Worm (Caenorhabditis elegans) whole organism, young adult: ENCODE results near the gene col-129.
A peak's percentile ranks its signal among the peaks of the same experiment; 100 is the strongest.

ENCODE experiments used
- B0019.2 ChIP-seq: fragments of 200-800 bp; sonication (Bioruptor generic); conservative IDR thresholded peaks from 2 replicates; pipeline ENCODE4 v1.3.6; 2022; ENCODE audit warnings: missing genetic modification reagents, missing genetic modification characterization, missing compliant biosample characterization
- B0336.3 ChIP-seq: fragments of 200-800 bp; sonication (Bioruptor generic); IDR thresholded peaks from 2 replicates; pipeline ENCODE4 v1.3.6; 2022; ENCODE audit warnings: missing genetic modification characterization, missing compliant biosample characterization
- C06A6.2 ChIP-seq: fragments of 200-800 bp; sonication (Bioruptor generic); conservative IDR thresholded peaks from 2 replicates; pipeline ENCODE4 v1.3.6; 2022; ENCODE audit warnings: missing genetic modification characterization, missing compliant biosample characterization
- F37B4.10 ChIP-seq: fragments of 200-800 bp; sonication (Bioruptor generic); IDR thresholded peaks from 2 replicates; pipeline ENCODE4 v1.3.6; 2022; ENCODE audit warnings: missing genetic modification characterization, missing compliant biosample characterization
- F55B11.4 ChIP-seq: sonication (generic microtip); optimal IDR thresholded peaks from 2 replicates; lab custom pipeline; 2016; ENCODE audit warnings: missing compliant biosample characterization, missing genetic modification characterization, borderline replicate concordance; ENCODE audit not compliant: insufficient read depth
- K12H6.12 ChIP-seq: fragments of 200-800 bp; sonication (Bioruptor generic); optimal IDR thresholded peaks from 2 replicates; lab custom pipeline; 2018; ENCODE audit warnings: mild to moderate bottlenecking, missing genetic modification characterization, missing compliant biosample characterization
- ZK185.1 ChIP-seq: sonication (generic microtip); optimal IDR thresholded peaks from 2 replicates; lab custom pipeline; 2016; ENCODE audit warnings: mild to moderate bottlenecking, missing genetic modification characterization, missing compliant biosample characterization; ENCODE audit not compliant: poor library complexity, severe bottlenecking
- ama-1 ChIP-seq, 3 experiments: fragments of 150-350 bp in 1 of 3; sonication (generic microtip) in 2 of 3; optimal IDR thresholded peaks; 2 replicates each; lab custom pipeline; 2014 to 2018; ENCODE audit warnings: missing biosample characterization in 2 of 3, missing genetic modification characterization in 2 of 3, missing genetic modification reagents in 2 of 3
- attf-6 ChIP-seq: fragments of 200-800 bp; sonication (Bioruptor generic); IDR thresholded peaks from 2 replicates; pipeline ENCODE4 v1.3.6; 2022; ENCODE audit warnings: missing genetic modification reagents, missing genetic modification characterization, missing compliant biosample characterization
- bed-1 ChIP-seq: fragments of 200-800 bp; sonication (Bioruptor generic); IDR thresholded peaks from 2 replicates; pipeline ENCODE4 v1.3.6; 2022; ENCODE audit warnings: missing genetic modification reagents, missing genetic modification characterization, missing compliant biosample characterization
- cebp-1 ChIP-seq, 2 experiments: fragments of 200-800 bp in 1 of 2; sonication (Bioruptor generic) in 1 of 2; sonication (generic microtip) in 1 of 2; IDR thresholded peaks in 1 of 2; optimal IDR thresholded peaks in 1 of 2; 2 replicates each; pipeline versions ENCODE4 v1.3.6 to Lab custom; 2017 to 2022; ENCODE audit warnings: missing compliant biosample characterization in 2 of 2, missing genetic modification characterization in 2 of 2, mild to moderate bottlenecking in 1 of 2, missing genetic modification reagents in 1 of 2, moderate library complexity in 1 of 2
- cebp-2 ChIP-seq: fragments of 200-800 bp; sonication (Bioruptor generic); IDR thresholded peaks from 2 replicates; pipeline ENCODE4 v1.3.6; 2022; ENCODE audit warnings: missing genetic modification characterization, missing compliant biosample characterization
- dox-1 ChIP-seq: fragments of 200-800 bp; sonication (Bioruptor generic); IDR thresholded peaks from 2 replicates; pipeline ENCODE4 v1.3.6; 2022; ENCODE audit warnings: missing genetic modification reagents, missing genetic modification characterization, missing compliant biosample characterization
- egl-44 ChIP-seq: fragments of 200-800 bp; sonication (Bioruptor generic); IDR thresholded peaks from 2 replicates; pipeline ENCODE4 v1.3.6; 2022; ENCODE audit warnings: missing genetic modification reagents, missing genetic modification characterization, missing compliant biosample characterization
- hlh-26 ChIP-seq: fragments of 200-800 bp; sonication (Bioruptor generic); conservative IDR thresholded peaks from 2 replicates; pipeline ENCODE4 v1.3.6; 2022; ENCODE audit warnings: missing genetic modification reagents, missing genetic modification characterization, missing compliant biosample characterization
- hmg-1.2 ChIP-seq: fragments of 200-800 bp; sonication (Bioruptor generic); IDR thresholded peaks from 2 replicates; pipeline ENCODE4 v1.3.6; 2022; ENCODE audit warnings: missing genetic modification reagents, missing genetic modification characterization, missing compliant biosample characterization
- lin-35 ChIP-seq, 3 experiments: fragments of 150-350 bp in 2 of 3; sonication (generic microtip) in 1 of 3; optimal IDR thresholded peaks; 2 replicates each; lab custom pipeline; 2014 to 2018; ENCODE audit warnings: missing biosample characterization in 3 of 3, missing genetic modification characterization in 3 of 3, missing genetic modification reagents in 3 of 3
- lin-40 ChIP-seq: sonication (generic microtip); optimal IDR thresholded peaks from 2 replicates; lab custom pipeline; 2016; ENCODE audit warnings: missing genetic modification characterization, mild to moderate bottlenecking, missing compliant biosample characterization, missing genotype, missing genetic modification reagents
- lsl-1 ChIP-seq: fragments of 200-800 bp; sonication (Bioruptor generic); optimal IDR thresholded peaks from 2 replicates; lab custom pipeline; 2018; ENCODE audit warnings: mild to moderate bottlenecking, missing genetic modification characterization, moderate library complexity, missing compliant biosample characterization
- madf-10 ChIP-seq: sonication (generic microtip); optimal IDR thresholded peaks from 2 replicates; lab custom pipeline; 2016; ENCODE audit warnings: mild to moderate bottlenecking, missing genetic modification characterization, missing compliant biosample characterization
- madf-3 ChIP-seq: fragments of 200-800 bp; sonication (Bioruptor generic); IDR thresholded peaks from 2 replicates; pipeline ENCODE4 v1.3.6; 2022; ENCODE audit warnings: missing genetic modification reagents, missing genetic modification characterization, missing compliant biosample characterization
- mel-28 ChIP-seq: sonication (generic microtip); optimal IDR thresholded peaks from 2 replicates; lab custom pipeline; 2016; ENCODE audit warnings: borderline replicate concordance, mild to moderate bottlenecking, missing genetic modification characterization, missing compliant biosample characterization
- nhr-179 ChIP-seq: sonication (generic microtip); optimal IDR thresholded peaks from 2 replicates; lab custom pipeline; 2016; ENCODE audit warnings: mild to moderate bottlenecking, missing genetic modification characterization, missing compliant biosample characterization
- nhr-80 ChIP-seq: sonication (generic microtip); optimal IDR thresholded peaks from 2 replicates; lab custom pipeline; 2016; ENCODE audit warnings: missing genetic modification characterization, missing compliant biosample characterization
- pbrm-1 ChIP-seq: fragments of 200-800 bp; sonication (Bioruptor generic); IDR thresholded peaks from 2 replicates; pipeline ENCODE4 v1.3.6; 2022; ENCODE audit warnings: missing genetic modification reagents, missing genetic modification characterization, missing compliant biosample characterization
- rec-8 ChIP-seq, 2 experiments: sonication (generic microtip); optimal IDR thresholded peaks; 2 replicates each; lab custom pipeline; 2016; ENCODE audit warnings: mild to moderate bottlenecking in 2 of 2, missing genetic modification characterization in 2 of 2, missing genetic modification reagents in 2 of 2, missing genotype in 2 of 2, missing biosample characterization in 1 of 2, missing compliant biosample characterization in 1 of 2, moderate library complexity in 1 of 2
- rpc-1 ChIP-seq, 2 experiments: fragments of 150-350 bp in 1 of 2; sonication (generic microtip) in 1 of 2; optimal IDR thresholded peaks; 2 replicates each; lab custom pipeline; 2014 to 2018; ENCODE audit warnings: missing biosample characterization in 1 of 2, missing genetic modification characterization in 1 of 2, missing genetic modification reagents in 1 of 2, missing genotype in 1 of 2
- sdz-38 ChIP-seq: sonication (generic microtip); optimal IDR thresholded peaks from 2 replicates; lab custom pipeline; 2016; ENCODE audit warnings: missing genotype, missing genetic modification characterization, missing compliant biosample characterization
- snpc-1.1 ChIP-seq: sonication (generic microtip); optimal IDR thresholded peaks from 2 replicates; lab custom pipeline; 2017; ENCODE audit warnings: missing genetic modification characterization, mild to moderate bottlenecking, missing compliant biosample characterization, antibody characterized with exemption, moderate library complexity, missing genotype, missing genetic modification reagents; ENCODE audit not compliant: insufficient read depth
- snpc-4 ChIP-seq, 5 experiments: fragments of 150-350 bp in 1 of 5; sonication (generic microtip) in 4 of 5; optimal IDR thresholded peaks; 2 replicates each; lab custom pipeline; 2014 to 2018; ENCODE audit warnings: missing genetic modification characterization in 5 of 5, missing biosample characterization in 3 of 5, antibody characterized with exemption in 2 of 5, mild to moderate bottlenecking in 2 of 5, missing compliant biosample characterization in 2 of 5, missing genotype in 2 of 5, moderate library complexity in 2 of 5, missing genetic modification reagents in 1 of 5
- sptf-2 ChIP-seq: fragments of 200-800 bp; sonication (Bioruptor generic); optimal IDR thresholded peaks from 2 replicates; lab custom pipeline; 2018; ENCODE audit warnings: mild to moderate bottlenecking, missing genetic modification characterization, missing compliant biosample characterization
- unc-130 ChIP-seq: sonication (generic microtip); optimal IDR thresholded peaks from 2 replicates; lab custom pipeline; 2016; ENCODE audit warnings: missing genetic modification reagents, missing genetic modification characterization, missing compliant biosample characterization
- ztf-3 ChIP-seq: fragments of 200-800 bp; sonication (Bioruptor generic); optimal IDR thresholded peaks from 2 replicates; lab custom pipeline; 2018; ENCODE audit warnings: mild to moderate bottlenecking, missing genetic modification characterization, missing compliant biosample characterization

Gene col-129

DNA sequence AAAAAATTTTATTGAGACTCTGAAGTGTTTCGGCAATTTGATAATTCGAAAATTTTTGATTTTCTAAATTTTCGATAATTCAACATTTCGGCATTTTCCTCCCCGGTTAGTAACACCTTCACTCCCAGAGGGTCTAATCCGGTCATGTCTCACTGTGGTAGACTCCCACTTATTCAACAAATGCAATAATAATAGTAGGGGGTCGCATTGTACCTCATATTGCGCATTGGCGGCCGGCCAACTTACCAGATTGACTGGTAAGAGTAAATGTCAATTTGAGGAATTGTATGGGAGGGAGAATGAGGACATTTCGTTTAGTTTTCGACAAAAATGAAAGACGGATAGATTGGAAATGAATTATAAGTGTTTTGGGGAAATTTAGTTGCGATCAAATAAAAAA lies 23.5 kb upstream of the col-129 start:
- TF ChIP-seq F55B11.4 (tag; lab: Kevin White, UChicago) (no peak), F37B4.10 (GFP tag; lab: Robert Waterston, UW) (no peak), B0019.2 (GFP tag; lab: Robert Waterston, UW) (no peak), unc-130 (GFP tag; lab: Kevin White, UChicago) (no peak), nhr-179 (tag; lab: Kevin White, UChicago) (no peak), egl-44 (GFP tag; lab: Robert Waterston, UW) (no peak), sptf-2 (no peak), attf-6 (GFP tag; lab: Robert Waterston, UW) (no peak), madf-3 (GFP tag; lab: Robert Waterston, UW) (no peak), lin-40 (tag; lab: Kevin White, UChicago) (no peak), bed-1 (GFP tag; lab: Robert Waterston, UW) (no peak), nhr-80 (tag; lab: Kevin White, UChicago) (no peak), rpc-1 (optimal IDR thresholded peaks at IDR 0.05; lab: Kevin White, UChicago) (no peak), rpc-1 (tag; optimal IDR thresholded peaks at IDR 0.05; lab: Kevin White, UChicago) (no peak), C06A6.2 (GFP tag; lab: Robert Waterston, UW) (no peak), ama-1 (optimal IDR thresholded peaks at IDR 0.05; lab: Kevin White, UChicago) (no peak), ama-1 (GFP tag; optimal IDR thresholded peaks at IDR 0.05; lab: Kevin White, UChicago) (no peak), sdz-38 (tag; lab: Kevin White, UChicago) (no peak), ztf-3 (GFP tag; lab: Kevin White, UChicago) (no peak), ZK185.1 (no peak), madf-10 (no peak), lin-35 (GFP tag; optimal IDR thresholded peaks at IDR 0.05; lab: Kevin White, UChicago) (no peak)

DNA sequence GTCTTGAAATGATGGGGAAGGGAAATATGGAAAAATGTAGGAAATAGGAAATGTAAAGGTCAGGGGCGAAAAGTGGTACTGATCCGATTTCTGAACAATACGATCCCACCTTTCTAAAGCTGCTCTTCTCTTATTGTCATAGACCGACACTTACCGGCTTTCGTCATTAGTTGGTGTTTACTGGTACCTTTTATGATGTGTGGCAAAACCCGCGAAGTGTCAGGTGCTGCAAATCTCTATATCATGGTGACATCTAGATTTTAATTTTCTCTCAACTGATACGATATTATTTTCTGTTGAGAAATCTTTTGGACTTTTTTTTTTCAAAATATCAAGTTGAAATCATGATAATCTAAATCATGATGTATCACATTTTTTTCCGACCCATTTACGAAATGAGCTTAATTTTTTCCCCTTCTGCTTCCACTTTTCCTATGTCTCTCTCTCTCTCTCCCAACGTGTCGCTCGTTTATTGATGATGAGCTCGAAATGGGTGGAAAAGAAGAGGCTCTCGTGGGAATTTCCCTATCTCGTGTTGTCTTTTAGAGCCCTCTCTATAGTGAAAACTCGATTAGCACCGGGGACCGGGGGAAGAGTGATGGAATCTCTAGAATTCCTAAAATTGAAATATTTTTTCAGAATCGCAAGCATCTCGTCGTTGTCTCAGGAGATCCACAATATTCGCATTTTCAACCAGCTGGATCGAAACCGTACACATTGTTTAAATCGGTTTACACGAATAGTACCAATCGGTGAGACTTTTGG lies 21.3 kb upstream of the col-129 start:
- TF ChIP-seq snpc-1.1 (tag; lab: Kevin White, UChicago): peak; percentile 45
- TF ChIP-seq snpc-4 (GFP tag; optimal IDR thresholded peaks at IDR 0.05; lab: Kevin White, UChicago): peak; percentile 19
- peak in 2 of 4 experiments; percentile 44 to 69 for TF ChIP-seq snpc-4 (tag; optimal IDR thresholded peaks at IDR 0.05; lab: Kevin White, UChicago)
- TF ChIP-seq B0336.3 (GFP tag; lab: Robert Waterston, UW): no peak

DNA sequence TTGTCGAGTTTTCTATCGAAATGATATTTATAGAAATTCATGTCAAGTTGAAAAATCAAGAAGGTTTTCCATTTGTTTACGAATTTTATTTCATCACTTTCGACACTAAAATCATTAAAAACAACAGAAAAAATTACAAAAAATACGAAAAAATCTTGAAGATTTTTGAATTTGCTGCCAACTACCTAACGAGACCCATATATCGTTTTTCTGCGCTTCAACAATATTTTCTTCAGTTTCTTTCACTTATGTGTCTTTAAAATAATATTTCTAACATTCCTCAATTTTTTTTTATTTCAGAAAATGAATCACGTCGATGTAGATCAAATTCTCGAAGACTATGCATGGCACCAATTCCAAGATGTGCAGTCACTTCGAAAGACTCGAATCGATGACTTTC lies 19.0 kb upstream of the col-129 start, which contains the start of gene lin-24:
lin-24 (plus strand) TSS at position 301 of the 400 bp plus-strand sequence.
- TF ChIP-seq rec-8 (tag; optimal IDR thresholded peaks at IDR 0.05; lab: Kevin White, UChicago) (no peak), attf-6 (GFP tag; lab: Robert Waterston, UW) (no peak), lsl-1 (GFP tag; lab: Kevin White, UChicago) (no peak), pbrm-1 (no peak), lin-35 (GFP tag; optimal IDR thresholded peaks at IDR 0.05; lab: Kevin White, UChicago) (no peak), dox-1 (GFP tag; lab: Robert Waterston, UW) (no peak), K12H6.12 (tag; lab: Kevin White, UChicago) (no peak), hlh-26 (GFP tag; lab: Robert Waterston, UW) (no peak), hmg-1.2 (GFP tag; lab: Robert Waterston, UW) (no peak)
- TF ChIP-seq, all 124 proteins: peak for 0

DNA sequence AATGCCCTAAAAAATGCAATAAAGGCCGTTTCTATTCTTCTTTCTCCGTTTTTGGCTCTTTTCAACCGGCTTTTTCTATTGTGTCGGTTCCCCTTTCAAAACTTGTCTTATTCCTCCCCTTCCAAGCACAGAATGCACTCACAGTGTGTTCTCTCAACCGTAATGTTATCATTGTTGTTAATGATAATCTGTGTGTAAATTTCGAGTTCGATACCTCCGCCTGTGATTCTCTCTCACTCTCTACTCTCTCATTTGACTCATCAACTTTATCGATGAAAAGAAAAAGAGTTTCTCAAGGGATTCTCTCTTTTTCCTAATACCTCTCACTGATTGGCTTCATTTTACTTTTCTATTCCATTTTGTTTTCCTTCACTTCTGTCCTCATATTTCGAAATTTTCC lies 18.5 kb upstream of the col-129 start:
- TF ChIP-seq cebp-1 (GFP tag; IDR thresholded peaks at IDR 0.05; lab: Robert Waterston, UW) (no peak), cebp-1 (tag; optimal IDR thresholded peaks at IDR 0.05; lab: Kevin White, UChicago) (peak; percentile 6), nhr-80 (tag; lab: Kevin White, UChicago) (peak; percentile 67), mel-28 (tag; lab: Kevin White, UChicago) (no peak), cebp-2 (GFP tag; lab: Robert Waterston, UW) (0 out of 2 replicates have a peak, but pooled peaks have one; percentile 10)
